Fruit fly (Drosophila melanogaster) whole organism, wandering third instar larva: ENCODE results near the gene mtm.

ENCODE experiments used
- Abd-B ChIP-seq: fragments of >200 bp; optimal IDR thresholded peaks from 2 replicates; lab custom pipeline; 2017; ENCODE audit warnings: missing biosample characterization, missing genetic modification characterization
- GATAd ChIP-seq: sonication (Bioruptor generic); optimal IDR thresholded peaks from 2 replicates; lab custom pipeline; 2016; ENCODE audit warnings: missing biosample characterization, missing genetic modification characterization
- Hnf4 ChIP-seq: fragments of 200-800 bp; sonication (Bioruptor generic); optimal IDR thresholded peaks from 2 replicates; lab custom pipeline; 2016; ENCODE audit warnings: missing biosample characterization, mild to moderate bottlenecking, missing genetic modification characterization
- Hr78 ChIP-seq: fragments of >200 bp; optimal IDR thresholded peaks from 2 replicates; lab custom pipeline; 2017; ENCODE audit warnings: missing biosample characterization, missing genetic modification characterization
- Mio ChIP-seq: sonication (Bioruptor generic); optimal IDR thresholded peaks from 2 replicates; lab custom pipeline; 2016; ENCODE audit warnings: missing biosample characterization, missing genetic modification characterization
- Myc ChIP-seq: fragments of >200 bp; optimal IDR thresholded peaks from 2 replicates; lab custom pipeline; 2017
- OdsH ChIP-seq: fragments of 200-800 bp; sonication (Bioruptor generic); optimal IDR thresholded peaks from 2 replicates; lab custom pipeline; 2016; ENCODE audit warnings: missing biosample characterization, mild to moderate bottlenecking, missing genetic modification characterization
- lola ChIP-seq: fragments of >200 bp; optimal IDR thresholded peaks from 2 replicates; lab custom pipeline; 2017; ENCODE audit warnings: missing biosample characterization, missing genetic modification characterization
- psq ChIP-seq: fragments of 200-800 bp; sonication (Bioruptor generic); optimal IDR thresholded peaks from 3 replicates; lab custom pipeline; 2017; ENCODE audit warnings: missing biosample characterization, mild to moderate bottlenecking, missing genetic modification characterization, moderate library complexity
- rgr ChIP-seq: fragments of 200-800 bp; sonication (Bioruptor generic); optimal IDR thresholded peaks from 3 replicates; lab custom pipeline; 2016; ENCODE audit warnings: missing biosample characterization, mild to moderate bottlenecking, missing genetic modification characterization
- sage ChIP-seq: fragments of 200-800 bp; sonication (Bioruptor generic); optimal IDR thresholded peaks from 2 replicates; lab custom pipeline; 2016; ENCODE audit warnings: missing biosample characterization, mild to moderate bottlenecking, missing genetic modification characterization
- woc ChIP-seq: sonication (Bioruptor generic); optimal IDR thresholded peaks from 2 replicates; lab custom pipeline; 2016; ENCODE audit warnings: missing biosample characterization, mild to moderate bottlenecking, missing genetic modification characterization

DNA sequence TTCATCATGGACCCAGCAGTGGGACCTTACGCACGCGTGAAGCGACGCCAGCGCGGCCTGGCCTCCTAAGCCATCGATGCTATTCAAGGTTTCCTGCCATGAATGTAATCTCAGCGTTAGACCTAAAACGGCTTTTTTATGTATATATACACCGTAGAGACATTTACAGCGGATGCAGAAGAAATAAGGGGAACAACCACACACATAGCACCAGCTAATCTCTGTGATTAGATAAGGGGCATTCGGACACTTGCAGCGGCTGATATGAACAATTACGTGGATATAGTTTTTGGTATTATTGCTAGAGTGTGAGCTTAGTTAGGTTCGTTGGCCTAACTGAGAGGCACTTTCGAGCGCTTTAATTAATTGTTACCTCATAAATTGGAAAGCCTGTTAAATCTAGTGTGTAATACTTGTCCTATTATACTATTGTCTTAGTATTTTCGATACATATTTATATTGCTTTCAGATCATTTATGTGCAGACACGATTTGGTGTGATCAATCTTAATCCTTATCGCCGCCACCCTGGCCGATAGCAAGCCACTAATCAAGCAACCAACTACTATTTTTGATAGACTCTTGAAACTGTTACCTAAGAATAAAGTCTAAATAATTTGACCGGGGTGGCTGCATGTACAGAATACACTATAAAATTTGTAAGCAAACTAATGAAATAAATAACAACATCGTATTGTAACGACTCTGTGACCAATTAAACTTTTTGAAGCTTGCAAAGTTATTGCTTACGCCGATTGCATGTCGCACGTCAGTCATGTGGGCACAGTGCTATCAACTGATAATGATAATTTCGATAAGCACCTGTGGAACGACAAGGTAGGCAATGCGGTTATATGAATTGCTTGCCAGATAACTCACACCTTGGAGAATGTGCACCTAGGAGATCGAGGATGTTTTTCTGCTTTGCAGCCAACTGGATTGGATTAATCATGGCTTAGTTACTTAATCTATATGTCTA is 48.4 kb downstream of the mtm start:
- TF ChIP-seq Abd-B (GFP tag; lab: Kevin White, UChicago) (no peak), Hr78 (GFP tag; lab: Kevin White, UChicago) (no peak), sage (GFP tag; lab: Kevin White, UChicago) (no peak), woc (GFP tag; lab: Kevin White, UChicago) (no peak), rgr (no peak), lola (GFP tag; lab: Kevin White, UChicago) (no peak), Mio (GFP tag; lab: Kevin White, UChicago) (no peak), OdsH (GFP tag; lab: Kevin White, UChicago) (no peak), psq (GFP tag; lab: Kevin White, UChicago) (no peak), GATAd (no peak), Myc (lab: Kevin White, UChicago) (no peak), Hnf4 (GFP tag; lab: Kevin White, UChicago) (no peak)
